Worm (Caenorhabditis elegans): ENCODE measurements around the gene fbxc-39.

DNA sequence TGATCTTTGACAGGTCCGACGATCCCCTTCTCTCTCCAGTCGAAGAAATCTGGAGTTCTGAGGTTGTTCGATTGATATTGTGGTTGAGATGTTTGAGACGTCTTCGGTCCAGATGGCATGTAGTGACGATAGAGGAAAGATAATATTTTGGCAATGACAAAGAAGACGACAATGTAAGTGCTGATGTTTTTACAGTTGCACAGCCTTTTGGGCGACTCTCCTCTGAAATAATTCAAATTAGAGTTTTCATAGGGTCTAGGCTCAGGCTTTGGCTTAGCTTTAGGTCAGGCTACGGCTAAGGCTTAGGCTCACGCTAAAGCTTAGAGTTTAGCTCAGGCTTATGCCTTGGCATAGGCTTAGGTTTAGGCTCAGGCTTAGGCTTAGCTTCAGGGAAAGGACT, 26.6 kb upstream of the fbxc-39 start, which contains the start of gene C32B5.13:
- no peak for TF ChIP-seq nhr-28 (tag; optimal IDR thresholded peaks at IDR 0.05)
- no peak for TF ChIP-seq ama-1 (optimal IDR thresholded peaks at IDR 0.05)
- TF ChIP-seq skn-1 (tag; optimal IDR thresholded peaks at IDR 0.05), result no peak
- no peak for TF ChIP-seq lin-39 (tag; optimal IDR thresholded peaks at IDR 0.05)
- no peak for TF ChIP-seq pqm-1 (tag; optimal IDR thresholded peaks at IDR 0.05)
- no peak for TF ChIP-seq nhr-11 (tag; optimal IDR thresholded peaks at IDR 0.05)
- TF ChIP-seq fos-1 (tag; optimal IDR thresholded peaks at IDR 0.05), result no peak

Measured in whole organism, L3 larva.